Worm (Caenorhabditis elegans): ENCODE measurements around the gene clc-29.

ce11 chrIII:8356407-8356881 lies 8.7 kb upstream of the clc-29 start:
- TF ChIP-seq nhr-237 (tag; optimal IDR thresholded peaks at IDR 0.05): peak; percentile 28
- no peak for TF ChIP-seq zip-8 (tag; optimal IDR thresholded peaks at IDR 0.05)
- TF ChIP-seq pha-4 (tag; optimal IDR thresholded peaks at IDR 0.05): peak; percentile 33
- no peak for TF ChIP-seq snpc-4 (tag; optimal IDR thresholded peaks at IDR 0.05)
- no peak for TF ChIP-seq lin-13 (tag; optimal IDR thresholded peaks at IDR 0.05)
- no peak for TF ChIP-seq nhr-12 (tag; optimal IDR thresholded peaks at IDR 0.05)
- peak; percentile 48 for TF ChIP-seq mep-1 (tag; optimal IDR thresholded peaks at IDR 0.05)
- TF ChIP-seq unc-39 (tag; optimal IDR thresholded peaks at IDR 0.05): no peak
- TF ChIP-seq elt-1 (tag; optimal IDR thresholded peaks at IDR 0.05; ENCODE audit: borderline replicate concordance, insufficient read depth): no peak
